Fruit fly (Drosophila melanogaster) whole organism, embryonic: ENCODE data around the gene Tim17a2.
A peak's percentile ranks its signal among the peaks of the same experiment; 100 is the strongest.

ENCODE experiments used
- Ada2b ChIP-seq: fragments of 200-800 bp; sonication (Bioruptor generic); IDR thresholded peaks from 2 replicates; pipeline ENCODE4 v1.3.6; 2022; ENCODE audit warnings: missing biosample characterization, missing genetic modification characterization
- Adf1 ChIP-seq: fragments of 200-800 bp; sonication (Bioruptor generic); IDR thresholded peaks from 2 replicates; pipeline ENCODE4 v1.3.6; 2022; ENCODE audit warnings: missing biosample characterization, missing genetic modification characterization
- Awh ChIP-seq: fragments of 200-800 bp; sonication (Bioruptor generic); IDR thresholded peaks from 2 replicates; pipeline ENCODE4, ENCODE4 v1.3.6; 2022; ENCODE audit warnings: missing biosample characterization, missing genetic modification characterization
- CG10543 ChIP-seq: fragments of 200-800 bp; sonication (Bioruptor generic); optimal IDR thresholded peaks from 3 replicates; lab custom pipeline; 2017; ENCODE audit warnings: missing biosample characterization, mild to moderate bottlenecking, missing genetic modification characterization, moderate library complexity
- CG12104 ChIP-seq: fragments of 200-800 bp; sonication (Bioruptor generic); optimal IDR thresholded peaks from 3 replicates; lab custom pipeline; 2016; ENCODE audit warnings: missing biosample characterization, missing genetic modification characterization
- CG12219 ChIP-seq: fragments of 200-800 bp; sonication (Bioruptor generic); optimal IDR thresholded peaks from 3 replicates; lab custom pipeline; 2018; ENCODE audit warnings: missing biosample characterization, mild to moderate bottlenecking, missing genetic modification characterization
- CG13296 ChIP-seq: fragments of 200-800 bp; sonication (Bioruptor generic); optimal IDR thresholded peaks from 3 replicates; lab custom pipeline; 2018; ENCODE audit warnings: missing biosample characterization, mild to moderate bottlenecking, missing genetic modification characterization
- CG13424 ChIP-seq: fragments of 200-800 bp; sonication (Bioruptor generic); optimal IDR thresholded peaks from 2 replicates; lab custom pipeline; 2019; ENCODE audit warnings: missing biosample characterization, mild to moderate bottlenecking, missing genetic modification characterization, moderate library complexity
- CG13624 ChIP-seq: fragments of 200-800 bp; sonication (Bioruptor generic); optimal IDR thresholded peaks from 2 replicates; lab custom pipeline; 2016; ENCODE audit warnings: missing biosample characterization, missing genetic modification characterization
- CG13894 ChIP-seq: fragments of 200-800 bp; sonication (Bioruptor generic); optimal IDR thresholded peaks from 3 replicates; lab custom pipeline; 2018; ENCODE audit warnings: missing biosample characterization, mild to moderate bottlenecking, missing genetic modification characterization, moderate library complexity
- CG2875 ChIP-seq: fragments of 200-800 bp; sonication (Bioruptor generic); optimal IDR thresholded peaks from 2 replicates; lab custom pipeline; 2017; ENCODE audit warnings: missing biosample characterization, mild to moderate bottlenecking, missing genetic modification characterization, missing genetic modification reagents
- CG4328 ChIP-seq: fragments of 200-800 bp; sonication (Bioruptor generic); optimal IDR thresholded peaks from 3 replicates; lab custom pipeline; 2017; ENCODE audit warnings: missing biosample characterization, missing genetic modification reagents, missing genetic modification characterization
- CG4404 ChIP-seq: fragments of 200-800 bp; sonication (Bioruptor generic); IDR thresholded peaks from 2 replicates; pipeline ENCODE4 v1.3.6; 2022; ENCODE audit warnings: missing biosample characterization, missing genetic modification characterization
- CG4730 ChIP-seq: fragments of 200-800 bp; sonication (Bioruptor generic); IDR thresholded peaks from 2 replicates; pipeline ENCODE4 v1.3.6; 2022; ENCODE audit warnings: missing biosample characterization, missing genetic modification characterization
- CG8924 ChIP-seq: fragments of 200-800 bp; optimal IDR thresholded peaks from 3 replicates; lab custom pipeline; 2019; ENCODE audit warnings: missing biosample characterization, mild to moderate bottlenecking, missing genetic modification characterization, moderate library complexity
- CG9727 ChIP-seq: fragments of 200-800 bp; sonication (Bioruptor generic); optimal IDR thresholded peaks from 3 replicates; lab custom pipeline; 2017; ENCODE audit warnings: missing biosample characterization, mild to moderate bottlenecking, missing genetic modification characterization
- Camta ChIP-seq: fragments of 200-800 bp; sonication (Bioruptor generic); optimal IDR thresholded peaks from 2 replicates; lab custom pipeline; 2016; ENCODE audit warnings: missing biosample characterization, missing genetic modification characterization
- Chrac-16 ChIP-seq: fragments of 200-800 bp; sonication (Bioruptor generic); optimal IDR thresholded peaks from 3 replicates; lab custom pipeline; 2016; ENCODE audit warnings: missing biosample characterization, missing genetic modification characterization
- Dip2 ChIP-seq: fragments of 200-800 bp; sonication (Bioruptor generic); IDR thresholded peaks from 2 replicates; pipeline ENCODE4 v1.3.6; 2022; ENCODE audit warnings: missing biosample characterization, missing genetic modification characterization
- Ets97D ChIP-seq: fragments of 200-800 bp; sonication (Bioruptor generic); optimal IDR thresholded peaks from 3 replicates; lab custom pipeline; 2016; ENCODE audit warnings: missing biosample characterization, missing genetic modification characterization
- GATAe ChIP-seq: fragments of 200-800 bp; sonication (Bioruptor generic); conservative IDR thresholded peaks from 2 replicates; pipeline ENCODE4 v1.3.6; 2022; ENCODE audit warnings: missing biosample characterization, missing genetic modification characterization
- HLHmδ ChIP-seq: fragments of 200-800 bp; sonication (Bioruptor generic); optimal IDR thresholded peaks from 2 replicates; lab custom pipeline; 2018; ENCODE audit warnings: missing biosample characterization, mild to moderate bottlenecking, missing genetic modification characterization, moderate library complexity
- NK7.1 ChIP-seq: fragments of 200-800 bp; sonication (Bioruptor generic); optimal IDR thresholded peaks from 3 replicates; lab custom pipeline; 2016; ENCODE audit warnings: missing biosample characterization, missing genetic modification characterization
- NfI ChIP-seq: fragments of 200-800 bp; sonication (Bioruptor generic); optimal IDR thresholded peaks from 3 replicates; lab custom pipeline; 2018; ENCODE audit warnings: missing biosample characterization, mild to moderate bottlenecking, missing genetic modification characterization, moderate library complexity
- Opbp ChIP-seq: fragments of 200-800 bp; sonication (Bioruptor generic); IDR thresholded peaks from 3 replicates; pipeline ENCODE4 v1.3.6; 2022; ENCODE audit warnings: missing biosample characterization, missing genetic modification characterization; ENCODE audit not compliant: partially characterized antibody
- Rfx ChIP-seq: fragments of 200-800 bp; sonication (Bioruptor generic); IDR thresholded peaks from 2 replicates; pipeline ENCODE4 v1.3.6; 2022; ENCODE audit warnings: missing biosample characterization, missing genetic modification characterization
- Sox100B ChIP-seq: fragments of 200-800 bp; sonication (Bioruptor generic); optimal IDR thresholded peaks from 3 replicates; lab custom pipeline; 2018; ENCODE audit warnings: missing biosample characterization, mild to moderate bottlenecking, missing genetic modification characterization
- ash1 ChIP-seq: fragments of 200-800 bp; sonication (Bioruptor generic); optimal IDR thresholded peaks from 2 replicates; lab custom pipeline; 2018; ENCODE audit warnings: missing biosample characterization, mild to moderate bottlenecking, missing genetic modification characterization
- az2 ChIP-seq: fragments of 200-800 bp; sonication (Bioruptor generic); optimal IDR thresholded peaks from 3 replicates; lab custom pipeline; 2016; ENCODE audit warnings: missing biosample characterization, missing genetic modification characterization
- bbx ChIP-seq: fragments of 200-800 bp; sonication (Bioruptor generic); IDR thresholded peaks from 2 replicates; pipeline ENCODE4 v1.3.6; 2022; ENCODE audit warnings: missing biosample characterization, missing genetic modification characterization; ENCODE audit not compliant: partially characterized antibody
- bsh ChIP-seq, 2 experiments: fragments of 200-800 bp; sonication (Bioruptor generic); optimal IDR thresholded peaks; 2 replicates each; lab custom pipeline; 2017 to 2018; ENCODE audit warnings: mild to moderate bottlenecking in 2 of 2, missing biosample characterization in 2 of 2, missing genetic modification characterization in 2 of 2, moderate library complexity in 1 of 2
- cas ChIP-seq: fragments of 200-800 bp; sonication (Bioruptor generic); IDR thresholded peaks from 2 replicates; pipeline ENCODE4 v1.3.6; 2022; ENCODE audit warnings: missing biosample characterization, missing genetic modification characterization
- croc ChIP-seq: fragments of 200-800 bp; sonication (Bioruptor generic); conservative IDR thresholded peaks from 3 replicates; pipeline ENCODE4 v1.3.6; 2022; ENCODE audit warnings: missing biosample characterization, missing genetic modification characterization
- dysf ChIP-seq: fragments of 200-800 bp; sonication (Bioruptor generic); IDR thresholded peaks from 3 replicates; pipeline ENCODE4 v1.3.6; 2022; ENCODE audit warnings: missing biosample characterization, missing genetic modification characterization
- fd3F ChIP-seq: fragments of 200-800 bp; sonication (Bioruptor generic); optimal IDR thresholded peaks from 2 replicates; lab custom pipeline; 2018; ENCODE audit warnings: missing biosample characterization, mild to moderate bottlenecking, missing genetic modification characterization, moderate library complexity
- gcm2 ChIP-seq: fragments of 200-800 bp; sonication (Bioruptor generic); optimal IDR thresholded peaks from 2 replicates; lab custom pipeline; 2016; ENCODE audit warnings: missing biosample characterization, missing genetic modification characterization
- gro ChIP-seq: fragments of 200-800 bp; sonication (Bioruptor generic); optimal IDR thresholded peaks from 2 replicates; lab custom pipeline; 2016; ENCODE audit warnings: missing biosample characterization, missing genetic modification characterization
- insv ChIP-seq, 2 experiments: fragments of 200-800 bp; sonication (Bioruptor generic); optimal IDR thresholded peaks; 3 replicates each; lab custom pipeline; 2016 to 2018; ENCODE audit warnings: missing biosample characterization in 2 of 2, missing genetic modification characterization in 2 of 2
- klu ChIP-seq: fragments of 200-800 bp; sonication (Bioruptor generic); IDR thresholded peaks from 2 replicates; pipeline ENCODE4 v1.3.6; 2022; ENCODE audit warnings: missing biosample characterization, missing genetic modification characterization
- nmo ChIP-seq: fragments of 200-800 bp; sonication (Bioruptor generic); optimal IDR thresholded peaks from 2 replicates; lab custom pipeline; 2018; ENCODE audit warnings: missing biosample characterization, mild to moderate bottlenecking, missing genetic modification characterization, moderate library complexity
- oc ChIP-seq: fragments of 200-800 bp; sonication (Bioruptor generic); optimal IDR thresholded peaks from 2 replicates; lab custom pipeline; 2018; ENCODE audit warnings: missing biosample characterization, mild to moderate bottlenecking, missing genetic modification characterization, moderate library complexity
- pros ChIP-seq: fragments of 200-800 bp; sonication (Bioruptor generic); optimal IDR thresholded peaks from 3 replicates; lab custom pipeline; 2019; ENCODE audit warnings: missing biosample characterization, mild to moderate bottlenecking, missing genetic modification characterization, moderate library complexity
- ranshi ChIP-seq: fragments of 200-800 bp; sonication (Bioruptor generic); IDR thresholded peaks from 2 replicates; pipeline ENCODE4 v1.3.6; 2022; ENCODE audit warnings: missing biosample characterization, missing genetic modification characterization
- schlank ChIP-seq: fragments of 200-800 bp; sonication (Bioruptor generic); optimal IDR thresholded peaks from 2 replicates; lab custom pipeline; 2018; ENCODE audit warnings: missing biosample characterization, mild to moderate bottlenecking, missing genetic modification characterization
- sd ChIP-seq: fragments of 200-800 bp; sonication (Bioruptor generic); optimal IDR thresholded peaks from 3 replicates; lab custom pipeline; 2018; ENCODE audit warnings: missing biosample characterization, mild to moderate bottlenecking, missing genetic modification characterization, moderate library complexity
- sens-2 ChIP-seq: fragments of 200-800 bp; sonication (Bioruptor generic); IDR thresholded peaks from 2 replicates; pipeline ENCODE4 v1.3.6; 2022; ENCODE audit warnings: missing biosample characterization, missing genetic modification characterization
- seq ChIP-seq: fragments of 200-800 bp; sonication (Bioruptor generic); IDR thresholded peaks from 2 replicates; pipeline ENCODE4 v1.3.6; 2022; ENCODE audit warnings: missing biosample characterization, missing genetic modification characterization
- sqz ChIP-seq: fragments of 200-800 bp; sonication (Bioruptor generic); optimal IDR thresholded peaks from 3 replicates; lab custom pipeline; 2018; ENCODE audit warnings: missing biosample characterization, mild to moderate bottlenecking, missing genetic modification characterization
- toy ChIP-seq: fragments of 200-800 bp; sonication (Bioruptor generic); IDR thresholded peaks from 2 replicates; pipeline ENCODE4 v1.3.6; 2022; ENCODE audit warnings: missing biosample characterization, missing genetic modification characterization
- vnd ChIP-seq: fragments of 200-800 bp; sonication (Bioruptor generic); IDR thresholded peaks from 3 replicates; pipeline ENCODE4 v1.3.6; 2022; ENCODE audit warnings: missing biosample characterization, missing genetic modification characterization; ENCODE audit not compliant: partially characterized antibody
- z ChIP-seq: fragments of 200-800 bp; sonication (Bioruptor generic); IDR thresholded peaks from 3 replicates; pipeline ENCODE4 v1.3.6; 2022; ENCODE audit warnings: missing biosample characterization, missing genetic modification characterization

Gene Tim17a2

dm6 chr3R:5300620-5301019 is 38.1 kb upstream of the Tim17a2 start (continued):
- TF ChIP-seq CG12219 (peak; percentile 51), CG4730 (0 out of 2 replicates have a peak, but pooled peaks have one; percentile 17), Dip2 (GFP tag; lab: Robert Waterston, UW) (no peak), CG4404 (GFP tag; lab: Robert Waterston, UW) (no peak), fd3F (GFP tag; lab: Kevin White, UChicago) (no peak), ranshi (GFP tag; lab: Robert Waterston, UW) (peak; percentile 26; the same call in 1 of the 2 replicates), Adf1 (GFP tag; lab: Robert Waterston, UW) (no peak), Sox100B (GFP tag; lab: Kevin White, UChicago) (no peak), Opbp (no peak), Awh (GFP tag; lab: Robert Waterston, UW) (no peak), dysf (GFP tag; lab: Robert Waterston, UW) (peak; percentile 49; the same call in 1 of the 3 replicates), sqz (GFP tag; lab: Kevin White, UChicago) (no peak), gcm2 (GFP tag; lab: Kevin White, UChicago) (no peak), Rfx (GFP tag; lab: Robert Waterston, UW) (peak; percentile 45), CG10543 (GFP tag; lab: Kevin White, UChicago) (peak; percentile 29), CG13624 (GFP tag; lab: Kevin White, UChicago) (peak; percentile 14), bbx (GFP tag; lab: Robert Waterston, UW) (no peak), schlank (tag; lab: Kevin White, UChicago) (no peak), insv (GFP tag; optimal IDR thresholded peaks at IDR 0.05; lab: Kevin White, UChicago) (no peak), NfI (GFP tag; lab: Kevin White, UChicago) (peak; percentile 49), oc (no peak), CG12104 (GFP tag; lab: Kevin White, UChicago) (no peak), CG8924 (no peak), toy (GFP tag; lab: Robert Waterston, UW) (no peak), cas (GFP tag; lab: Robert Waterston, UW) (no peak), z (GFP tag; lab: Robert Waterston, UW) (no peak), CG13296 (GFP tag; lab: Kevin White, UChicago) (peak; percentile 15), Ets97D (GFP tag; lab: Kevin White, UChicago) (no peak), az2 (GFP tag; lab: Kevin White, UChicago) (no peak), CG9727 (GFP tag; lab: Kevin White, UChicago) (peak; percentile 13), klu (no peak), Camta (GFP tag; lab: Kevin White, UChicago) (no peak), gro (GFP tag; lab: Kevin White, UChicago) (no peak), pros (no peak), croc (0 out of 3 replicates have a peak, but pooled peaks have one; percentile 13), CG13424 (tag; lab: Kevin White, UChicago) (peak; percentile 19), CG4328 (GFP tag; lab: Kevin White, UChicago) (no peak), Ada2b (GFP tag; lab: Robert Waterston, UW) (no peak), sens-2 (no peak), seq (GFP tag; lab: Robert Waterston, UW) (no peak), HLHmδ (GFP tag; lab: Kevin White, UChicago) (peak; percentile 65), vnd (GFP tag; lab: Robert Waterston, UW) (no peak), nmo (no peak), Chrac-16 (GFP tag; lab: Kevin White, UChicago) (peak; percentile 24), NK7.1 (GFP tag; lab: Kevin White, UChicago) (no peak), CG13894 (tag; lab: Kevin White, UChicago) (peak; percentile 52), sd (tag; lab: Kevin White, UChicago) (peak; percentile 15), ash1 (no peak), GATAe (GFP tag; lab: Robert Waterston, UW) (no peak), CG2875 (GFP tag; lab: Kevin White, UChicago) (no peak), bsh (GFP tag; optimal IDR thresholded peaks at IDR 0.05; lab: Kevin White, UChicago) (peak in 1 of 2 experiments; percentile 30)
